Fruit fly (Drosophila melanogaster): ENCODE measurements around the gene HisCl1.

HisCl1 gene

DNA sequence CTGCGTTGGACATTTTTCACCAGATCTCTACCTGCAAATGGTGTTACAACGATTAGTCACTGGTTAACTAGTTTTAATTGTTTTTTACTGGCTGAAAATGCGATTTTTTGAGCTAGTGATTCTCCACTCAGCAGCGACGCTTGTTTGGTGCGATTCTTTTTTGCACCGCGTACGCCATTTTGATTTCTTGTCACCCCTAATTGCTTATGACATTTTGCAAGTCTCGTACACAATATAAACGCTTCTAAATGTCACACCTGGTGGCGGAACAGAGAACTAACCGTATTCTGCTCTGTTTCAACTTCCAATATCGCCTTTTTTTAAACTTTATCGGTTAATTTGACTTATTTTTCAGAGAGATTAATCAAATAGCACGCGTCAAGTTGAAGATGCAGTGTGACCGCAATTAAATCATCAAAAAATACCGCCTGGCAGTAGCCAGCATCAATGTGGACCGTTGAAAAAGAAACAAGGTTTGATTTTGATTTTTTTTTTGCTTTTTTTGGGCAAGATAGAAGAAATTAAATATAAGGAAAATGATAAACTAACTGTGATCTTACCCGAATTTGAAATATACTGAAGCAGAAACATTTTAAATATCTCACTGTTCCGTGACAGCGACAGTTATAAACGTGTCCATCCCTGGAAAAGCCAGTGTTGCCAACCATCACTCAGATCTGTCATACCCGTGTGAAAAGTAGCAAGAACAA lies 32.1 kb downstream of the HisCl1 start, which contains the start of the genes COX5A and glo (continued):
- TF ChIP-seq CG11902 (GFP tag; optimal IDR thresholded peaks at IDR 0.05) (no peak), CG3919 (GFP tag; optimal IDR thresholded peaks at IDR 0.05) (peak; percentile 56), fd59A (GFP tag; optimal IDR thresholded peaks at IDR 0.05) (no peak), CG3032 (tag; optimal IDR thresholded peaks at IDR 0.05) (peak; percentile 52), cyc (GFP tag; optimal IDR thresholded peaks at IDR 0.05) (peak; percentile 65), Smox (GFP tag; optimal IDR thresholded peaks at IDR 0.05) (peak; percentile 72), CG10669 (GFP tag; optimal IDR thresholded peaks at IDR 0.05) (no peak), CG34406 (GFP tag; optimal IDR thresholded peaks at IDR 0.05) (peak; percentile 17), salr (GFP tag; optimal IDR thresholded peaks at IDR 0.05) (no peak), Ets21C (GFP tag; optimal IDR thresholded peaks at IDR 0.05) (peak; percentile 66), spab (GFP tag; optimal IDR thresholded peaks at IDR 0.05) (no peak), Blimp-1 (GFP tag; optimal IDR thresholded peaks at IDR 0.05) (no peak), CG11294 (GFP tag; IDR thresholded peaks at IDR 0.05) (no peak), Lpt (GFP tag; optimal IDR thresholded peaks at IDR 0.05) (peak; percentile 50), eg (GFP tag; IDR thresholded peaks at IDR 0.05) (no peak; the same call in 2 of the 3 replicates), Sox14 (GFP tag; optimal IDR thresholded peaks at IDR 0.05) (peak; percentile 79), CG4318 (GFP tag; optimal IDR thresholded peaks at IDR 0.05) (no peak), fd85E (GFP tag; optimal IDR thresholded peaks at IDR 0.05) (peak; percentile 43), CG6276 (GFP tag; optimal IDR thresholded peaks at IDR 0.05) (no peak), acj6 (GFP tag; optimal IDR thresholded peaks at IDR 0.05) (peak; percentile 54), CG6808 (GFP tag; optimal IDR thresholded peaks at IDR 0.05) (no peak), Gug (GFP tag; IDR thresholded peaks at IDR 0.05) (no peak), Eip75B (GFP tag; optimal IDR thresholded peaks at IDR 0.05) (peak; percentile 68), Met (GFP tag; optimal IDR thresholded peaks at IDR 0.05) (no peak), Sox102F (GFP tag; optimal IDR thresholded peaks at IDR 0.05) (no peak), achi (GFP tag; optimal IDR thresholded peaks at IDR 0.05) (peak; percentile 99), lz (GFP tag; optimal IDR thresholded peaks at IDR 0.05) (peak; percentile 67), pdm3 (GFP tag; optimal IDR thresholded peaks at IDR 0.05) (no peak), ss (GFP tag; optimal IDR thresholded peaks at IDR 0.05) (no peak), net (GFP tag; optimal IDR thresholded peaks at IDR 0.05) (no peak), Ets96B (tag; optimal IDR thresholded peaks at IDR 0.05) (no peak), CG8119 (GFP tag; IDR thresholded peaks at IDR 0.05) (peak; percentile 48; the same call in 1 of the 3 replicates), esn (GFP tag; optimal IDR thresholded peaks at IDR 0.05) (peak; percentile 76), topi (GFP tag; optimal IDR thresholded peaks at IDR 0.05) (peak; percentile 57), CG6854 (GFP tag; optimal IDR thresholded peaks at IDR 0.05) (peak; percentile 24), CG10631 (GFP tag; optimal IDR thresholded peaks at IDR 0.05) (no peak), Eip93F (GFP tag; optimal IDR thresholded peaks at IDR 0.05) (no peak), CG8632 (GFP tag; optimal IDR thresholded peaks at IDR 0.05) (no peak), CG1621 (tag; optimal IDR thresholded peaks at IDR 0.05) (peak; percentile 34), CG7368 (GFP tag; optimal IDR thresholded peaks at IDR 0.05) (no peak)

- TF ChIP-seq CG1621 (tag; optimal IDR thresholded peaks at IDR 0.05) (no peak), CG15336 (GFP tag; IDR thresholded peaks at IDR 0.05) (no peak), Smox (GFP tag; optimal IDR thresholded peaks at IDR 0.05) (no peak), lz (GFP tag; optimal IDR thresholded peaks at IDR 0.05) (no peak), CG3919 (GFP tag; optimal IDR thresholded peaks at IDR 0.05) (no peak), fd85E (GFP tag; optimal IDR thresholded peaks at IDR 0.05) (no peak), CG10631 (GFP tag; optimal IDR thresholded peaks at IDR 0.05) (no peak), eg (GFP tag; IDR thresholded peaks at IDR 0.05) (no peak), CG4318 (GFP tag; optimal IDR thresholded peaks at IDR 0.05) (no peak), Hr4 (GFP tag; optimal IDR thresholded peaks at IDR 0.05) (no peak), fkh (GFP tag; optimal IDR thresholded peaks at IDR 0.05) (no peak), Hr38 (GFP tag; optimal IDR thresholded peaks at IDR 0.05) (no peak), CG16779 (tag; optimal IDR thresholded peaks at IDR 0.05) (no peak), CG6808 (GFP tag; optimal IDR thresholded peaks at IDR 0.05) (no peak), CG32006 (GFP tag; optimal IDR thresholded peaks at IDR 0.05) (no peak), CG8119 (GFP tag; IDR thresholded peaks at IDR 0.05) (no peak)
Measured at dm6 chr3R:11819640-11819979, 32.6 kb downstream of the HisCl1 start.

All from whole organism, prepupa.